Fruit fly (Drosophila melanogaster) whole organism, embryonic: Measurements from ENCODE around the gene wg.

Experiments
- Atf-2 ChIP-seq: fragments of 200-800 bp; sonication (Bioruptor generic); optimal IDR thresholded peaks from 2 replicates; lab custom pipeline; 2016; ENCODE audit warnings: missing biosample characterization, missing genetic modification characterization
- BEAF-32 ChIP-seq: fragments of 200-800 bp; sonication (Bioruptor generic); optimal IDR thresholded peaks from 3 replicates; lab custom pipeline; 2017; ENCODE audit warnings: missing biosample characterization, missing genetic modification characterization, mild to moderate bottlenecking, moderate library complexity, missing genetic modification reagents
- CG10321 ChIP-seq: fragments of 200-800 bp; sonication (Bioruptor generic); IDR thresholded peaks from 2 replicates; pipeline ENCODE4 v1.3.6; 2022; ENCODE audit warnings: missing biosample characterization, missing genetic modification characterization
- CG10462 ChIP-seq: fragments of 200-800 bp; sonication (Bioruptor generic); optimal IDR thresholded peaks from 2 replicates; lab custom pipeline; 2016; ENCODE audit warnings: missing biosample characterization, missing genetic modification characterization
- CG11085 ChIP-seq: fragments of 200-800 bp; sonication (Bioruptor generic); IDR thresholded peaks from 2 replicates; pipeline ENCODE4 v1.3.6; 2022; ENCODE audit warnings: missing biosample characterization, missing genetic modification characterization
- CG11696 ChIP-seq: fragments of 200-800 bp; sonication (Bioruptor generic); IDR thresholded peaks from 2 replicates; pipeline ENCODE4 v1.3.6; 2022; ENCODE audit warnings: missing biosample characterization, missing genetic modification characterization
- CG12236 ChIP-seq: fragments of 200-800 bp; sonication (Bioruptor generic); optimal IDR thresholded peaks from 2 replicates; lab custom pipeline; 2016; ENCODE audit warnings: missing biosample characterization, missing genetic modification characterization
- CG12942 ChIP-seq: fragments of 200-800 bp; sonication (Bioruptor generic); optimal IDR thresholded peaks from 3 replicates; lab custom pipeline; 2016; ENCODE audit warnings: missing biosample characterization, missing genetic modification characterization
- CG13624 ChIP-seq: fragments of 200-800 bp; sonication (Bioruptor generic); optimal IDR thresholded peaks from 2 replicates; lab custom pipeline; 2016; ENCODE audit warnings: missing biosample characterization, missing genetic modification characterization
- CG13894 ChIP-seq: fragments of 200-800 bp; sonication (Bioruptor generic); optimal IDR thresholded peaks from 3 replicates; lab custom pipeline; 2018; ENCODE audit warnings: missing biosample characterization, mild to moderate bottlenecking, missing genetic modification characterization, moderate library complexity
- CG15269 ChIP-seq: fragments of 200-800 bp; sonication (Bioruptor generic); optimal IDR thresholded peaks from 2 replicates; lab custom pipeline; 2018; ENCODE audit warnings: missing biosample characterization, mild to moderate bottlenecking, missing genetic modification characterization, moderate library complexity
- CG2678 ChIP-seq: fragments of 200-800 bp; sonication (Bioruptor generic); optimal IDR thresholded peaks from 3 replicates; lab custom pipeline; 2019; ENCODE audit warnings: missing biosample characterization, mild to moderate bottlenecking, missing genetic modification characterization, moderate library complexity
- CG30431 ChIP-seq: fragments of 200-800 bp; sonication (Bioruptor generic); optimal IDR thresholded peaks from 2 replicates; lab custom pipeline; 2017; ENCODE audit warnings: missing biosample characterization, missing genetic modification characterization
- CG31224 ChIP-seq: fragments of 200-800 bp; sonication (Bioruptor generic); IDR thresholded peaks from 2 replicates; pipeline ENCODE4 v1.3.6; 2022; ENCODE audit warnings: missing biosample characterization, missing genetic modification characterization
- CG31388 ChIP-seq: fragments of 200-800 bp; sonication (Bioruptor generic); optimal IDR thresholded peaks from 2 replicates; lab custom pipeline; 2016; ENCODE audit warnings: missing biosample characterization, missing genetic modification characterization
- CG3847 ChIP-seq: fragments of 200-800 bp; sonication (Bioruptor generic); IDR thresholded peaks from 2 replicates; pipeline ENCODE4 v1.3.6; 2022; ENCODE audit warnings: missing biosample characterization, missing genetic modification characterization
- CG42726 ChIP-seq: fragments of 200-800 bp; sonication (Bioruptor generic); IDR thresholded peaks from 2 replicates; pipeline ENCODE4 v1.3.6; 2022; ENCODE audit warnings: missing biosample characterization, missing genetic modification characterization; ENCODE audit not compliant: partially characterized antibody
- CG4820 ChIP-seq: fragments of 200-800 bp; sonication (Bioruptor generic); optimal IDR thresholded peaks from 3 replicates; lab custom pipeline; 2016; ENCODE audit warnings: missing biosample characterization, missing genetic modification characterization
- CG7839 ChIP-seq: fragments of 200-800 bp; sonication (Bioruptor generic); optimal IDR thresholded peaks from 3 replicates; lab custom pipeline; 2018; ENCODE audit warnings: missing biosample characterization, mild to moderate bottlenecking, missing genetic modification characterization, moderate library complexity
- Deaf1 ChIP-seq: fragments of 200-800 bp; optimal IDR thresholded peaks from 3 replicates; lab custom pipeline; 2019; ENCODE audit warnings: missing biosample characterization, mild to moderate bottlenecking, missing genetic modification characterization, moderate library complexity
- Hey ChIP-seq: fragments of 200-800 bp; sonication (Bioruptor generic); optimal IDR thresholded peaks from 3 replicates; lab custom pipeline; 2018; ENCODE audit warnings: missing biosample characterization, mild to moderate bottlenecking, missing genetic modification characterization
- Lim3 ChIP-seq: fragments of 200-800 bp; sonication (Bioruptor generic); IDR thresholded peaks from 2 replicates; pipeline ENCODE4 v1.3.6; 2022; ENCODE audit warnings: missing biosample characterization, missing genetic modification characterization
- Lpt ChIP-seq: fragments of >200 bp; optimal IDR thresholded peaks from 2 replicates; lab custom pipeline; 2018; ENCODE audit warnings: missing biosample characterization, missing genetic modification characterization
- NK7.1 ChIP-seq: fragments of 200-800 bp; sonication (Bioruptor generic); optimal IDR thresholded peaks from 3 replicates; lab custom pipeline; 2016; ENCODE audit warnings: missing biosample characterization, missing genetic modification characterization
- Poxn ChIP-seq: fragments of 200-800 bp; sonication (Bioruptor generic); IDR thresholded peaks from 2 replicates; pipeline ENCODE4 v1.3.6; 2022; ENCODE audit warnings: missing biosample characterization, missing genetic modification characterization
- Sry-δ ChIP-seq: fragments of 200-800 bp; sonication (Bioruptor generic); optimal IDR thresholded peaks from 2 replicates; lab custom pipeline; 2016; ENCODE audit warnings: missing biosample characterization, missing genetic modification characterization
- Usf ChIP-seq: fragments of 200-800 bp; sonication (Bioruptor generic); optimal IDR thresholded peaks from 2 replicates; lab custom pipeline; 2017; ENCODE audit warnings: missing genotype, missing biosample characterization, missing genetic modification characterization
- ac ChIP-seq: fragments of 200-800 bp; sonication (Bioruptor generic); optimal IDR thresholded peaks from 3 replicates; lab custom pipeline; 2017; ENCODE audit warnings: missing biosample characterization, mild to moderate bottlenecking, missing genetic modification characterization
- amos ChIP-seq: fragments of 200-800 bp; sonication (Bioruptor generic); IDR thresholded peaks from 2 replicates; pipeline ENCODE4 v1.3.6; 2022; ENCODE audit warnings: missing biosample characterization, missing genetic modification characterization; ENCODE audit not compliant: partially characterized antibody
- ara ChIP-seq: fragments of 200-800 bp; sonication (Bioruptor generic); IDR thresholded peaks from 2 replicates; pipeline ENCODE4 v1.3.6; 2022; ENCODE audit warnings: missing biosample characterization, missing genetic modification characterization
- ase ChIP-seq: fragments of 200-800 bp; sonication (Bioruptor generic); IDR thresholded peaks from 3 replicates; pipeline ENCODE4 v1.3.6; 2022; ENCODE audit warnings: missing biosample characterization, missing genetic modification characterization
- br ChIP-seq: fragments of >200 bp; optimal IDR thresholded peaks from 2 replicates; lab custom pipeline; 2017
- cg ChIP-seq: fragments of 200-800 bp; sonication (Bioruptor generic); optimal IDR thresholded peaks from 3 replicates; lab custom pipeline; 2019; ENCODE audit warnings: missing biosample characterization, mild to moderate bottlenecking, missing genetic modification characterization, moderate library complexity
- danr ChIP-seq: fragments of 200-800 bp; sonication (Bioruptor generic); IDR thresholded peaks from 2 replicates; pipeline ENCODE4 v1.3.6; 2022; ENCODE audit warnings: missing biosample characterization, missing genetic modification characterization
- dysf ChIP-seq: fragments of 200-800 bp; sonication (Bioruptor generic); IDR thresholded peaks from 3 replicates; pipeline ENCODE4 v1.3.6; 2022; ENCODE audit warnings: missing biosample characterization, missing genetic modification characterization
- eve ChIP-seq, 2 experiments: fragments of >200 bp; optimal IDR thresholded peaks; 2 replicates each; lab custom pipeline; 2017; ENCODE audit warnings: missing biosample characterization in 2 of 2, missing genetic modification characterization in 2 of 2
- fru ChIP-seq: fragments of >200 bp; optimal IDR thresholded peaks from 2 replicates; lab custom pipeline; 2017
- gfzf ChIP-seq: fragments of 200-800 bp; sonication (Bioruptor generic); optimal IDR thresholded peaks from 2 replicates; lab custom pipeline; 2016; ENCODE audit warnings: missing biosample characterization, mild to moderate bottlenecking, missing genetic modification characterization, moderate library complexity
- grau ChIP-seq: fragments of 200-800 bp; optimal IDR thresholded peaks from 3 replicates; lab custom pipeline; 2019; ENCODE audit warnings: missing biosample characterization, mild to moderate bottlenecking, missing genetic modification characterization, moderate library complexity
- h ChIP-seq: fragments of >200 bp; optimal IDR thresholded peaks from 2 replicates; lab custom pipeline; 2017
- hbn ChIP-seq: fragments of 200-800 bp; sonication (Bioruptor generic); IDR thresholded peaks from 2 replicates; pipeline ENCODE4 v1.3.6; 2022; ENCODE audit warnings: missing biosample characterization, missing genetic modification characterization; ENCODE audit not compliant: partially characterized antibody
- kay ChIP-seq: fragments of 200-800 bp; sonication (Bioruptor generic); optimal IDR thresholded peaks from 2 replicates; lab custom pipeline; 2016; ENCODE audit warnings: missing biosample characterization, missing genetic modification characterization
- nom ChIP-seq: fragments of 200-800 bp; sonication (Bioruptor generic); optimal IDR thresholded peaks from 2 replicates; lab custom pipeline; 2017; ENCODE audit warnings: missing biosample characterization, missing genetic modification characterization, mild to moderate bottlenecking, moderate library complexity, missing genetic modification reagents
- otp ChIP-seq: fragments of 200-800 bp; sonication (Bioruptor generic); IDR thresholded peaks from 3 replicates; pipeline ENCODE4, ENCODE4 v1.3.6; 2022; ENCODE audit warnings: missing biosample characterization, missing genetic modification characterization
- pum ChIP-seq: fragments of 200-800 bp; sonication (Bioruptor generic); optimal IDR thresholded peaks from 2 replicates; lab custom pipeline; 2016; ENCODE audit warnings: missing biosample characterization, missing genetic modification characterization
- row ChIP-seq: fragments of 200-800 bp; sonication (Bioruptor generic); IDR thresholded peaks from 3 replicates; pipeline ENCODE4 v1.3.6; 2022; ENCODE audit warnings: missing biosample characterization, missing genetic modification characterization
- salm ChIP-seq: fragments of 200-800 bp; sonication (Bioruptor generic); optimal IDR thresholded peaks from 2 replicates; lab custom pipeline; 2018; ENCODE audit warnings: missing biosample characterization, mild to moderate bottlenecking, missing genetic modification characterization
- schlank ChIP-seq: fragments of 200-800 bp; sonication (Bioruptor generic); optimal IDR thresholded peaks from 2 replicates; lab custom pipeline; 2018; ENCODE audit warnings: missing biosample characterization, mild to moderate bottlenecking, missing genetic modification characterization
- seq ChIP-seq: fragments of 200-800 bp; sonication (Bioruptor generic); IDR thresholded peaks from 2 replicates; pipeline ENCODE4 v1.3.6; 2022; ENCODE audit warnings: missing biosample characterization, missing genetic modification characterization
- tna ChIP-seq: fragments of 200-800 bp; sonication (Bioruptor generic); IDR thresholded peaks from 2 replicates; pipeline ENCODE4 v1.3.6; 2022; ENCODE audit warnings: missing biosample characterization, missing genetic modification characterization; ENCODE audit not compliant: partially characterized antibody
- twi ChIP-seq: fragments of 200-800 bp; optimal IDR thresholded peaks from 2 replicates; lab custom pipeline; 2019; ENCODE audit warnings: missing biosample characterization, mild to moderate bottlenecking, missing genetic modification characterization, moderate library complexity

The wg gene

dm6 chr2L:7333184-7334025 is 26.4 kb downstream of the wg start, which contains the start of gene Wnt6 (continued):
- TF ChIP-seq CG10462 (GFP tag; lab: Kevin White, UChicago) (peak; percentile 71), CG42726 (GFP tag; lab: Robert Waterston, UW) (no peak), CG11085 (GFP tag; lab: Robert Waterston, UW) (no peak), Lpt (GFP tag; lab: Kevin White, UChicago) (no peak), seq (GFP tag; lab: Robert Waterston, UW) (no peak), CG12236 (no peak), Atf-2 (peak; percentile 29), CG7839 (tag; lab: Kevin White, UChicago) (peak; percentile 72), Sry-δ (GFP tag; lab: Kevin White, UChicago) (no peak), schlank (tag; lab: Kevin White, UChicago) (no peak), twi (tag; lab: Kevin White, UChicago) (peak; percentile 23), Usf (peak; percentile 54), Lim3 (GFP tag; lab: Robert Waterston, UW) (no peak), ase (GFP tag; lab: Robert Waterston, UW) (no peak; the same call in 1 of the 3 replicates), h (no peak), otp (GFP tag; lab: Robert Waterston, UW) (no peak), CG12942 (GFP tag; lab: Kevin White, UChicago) (peak; percentile 42), CG2678 (tag; lab: Kevin White, UChicago) (peak; percentile 60), dysf (peak; percentile 76), CG31388 (GFP tag; lab: Kevin White, UChicago) (no peak), NK7.1 (GFP tag; lab: Kevin White, UChicago) (peak; percentile 28), nom (no peak), CG3847 (peak; percentile 56), eve (GFP tag; optimal IDR thresholded peaks at IDR 0.05; lab: Kevin White, UChicago) (peak in 1 of 2 experiments; percentile 80), Hey (no peak), danr (peak; percentile 51; the same call in 1 of the 2 replicates), Poxn (GFP tag; lab: Robert Waterston, UW) (0 out of 2 replicates have a peak, but pooled peaks have one; percentile 35), row (GFP tag; lab: Robert Waterston, UW) (peak; percentile 68), ara (GFP tag; lab: Robert Waterston, UW) (peak; percentile 59), kay (GFP tag; lab: Kevin White, UChicago) (no peak), pum (GFP tag; lab: Kevin White, UChicago) (peak; percentile 54), CG13894 (peak; percentile 93), CG11696 (GFP tag; lab: Robert Waterston, UW) (peak; percentile 15; the same call in 1 of the 2 replicates), hbn (no peak), br (lab: Kevin White, UChicago) (no peak), CG30431 (peak; percentile 33), BEAF-32 (GFP tag; lab: Kevin White, UChicago) (no peak), CG4820 (GFP tag; lab: Kevin White, UChicago) (peak; percentile 25), grau (peak; percentile 71), salm (tag; lab: Kevin White, UChicago) (peak; percentile 28), Deaf1 (peak; percentile 91), CG10321 (GFP tag; lab: Robert Waterston, UW) (no peak), fru (lab: Kevin White, UChicago) (no peak), cg (no peak), gfzf (GFP tag; lab: Kevin White, UChicago) (no peak), ac (GFP tag; lab: Kevin White, UChicago) (peak; percentile 13), CG31224 (GFP tag; lab: Robert Waterston, UW) (peak; percentile 65), tna (GFP tag; lab: Robert Waterston, UW) (no peak), amos (GFP tag; lab: Robert Waterston, UW) (no peak), CG13624 (GFP tag; lab: Kevin White, UChicago) (peak; percentile 11), CG15269 (tag; lab: Kevin White, UChicago) (peak; percentile 61)
